Fruit fly (Drosophila melanogaster) whole organism, embryonic: ENCODE measurements around the gene comm.

Experiments used
- Abd-B ChIP-seq: fragments of 200-800 bp; sonication (Bioruptor generic); optimal IDR thresholded peaks from 2 replicates; lab custom pipeline; 2018; ENCODE audit warnings: missing biosample characterization, mild to moderate bottlenecking, missing genetic modification characterization, moderate library complexity
- Awh ChIP-seq: fragments of 200-800 bp; sonication (Bioruptor generic); IDR thresholded peaks from 2 replicates; pipeline ENCODE4, ENCODE4 v1.3.6; 2022; ENCODE audit warnings: missing biosample characterization, missing genetic modification characterization
- Blimp-1 ChIP-seq: fragments of 200-800 bp; sonication (Bioruptor generic); optimal IDR thresholded peaks from 3 replicates; lab custom pipeline; 2018; ENCODE audit warnings: missing biosample characterization, missing genetic modification characterization, mild to moderate bottlenecking, moderate library complexity, missing genetic modification reagents
- CG10209 ChIP-seq: fragments of 200-800 bp; sonication (Bioruptor generic); optimal IDR thresholded peaks from 3 replicates; lab custom pipeline; 2017; ENCODE audit warnings: missing biosample characterization, mild to moderate bottlenecking, missing genetic modification characterization, missing genetic modification reagents
- CG10565 ChIP-seq: fragments of 200-800 bp; sonication (Bioruptor generic); optimal IDR thresholded peaks from 3 replicates; lab custom pipeline; 2016; ENCODE audit warnings: missing biosample characterization, mild to moderate bottlenecking, missing genetic modification characterization
- CG11085 ChIP-seq: fragments of 200-800 bp; sonication (Bioruptor generic); IDR thresholded peaks from 2 replicates; pipeline ENCODE4 v1.3.6; 2022; ENCODE audit warnings: missing biosample characterization, missing genetic modification characterization
- CG12769 ChIP-seq: fragments of 200-800 bp; sonication (Bioruptor generic); optimal IDR thresholded peaks from 2 replicates; lab custom pipeline; 2019; ENCODE audit warnings: missing biosample characterization, mild to moderate bottlenecking, missing genetic modification characterization, moderate library complexity
- CG14710 ChIP-seq: fragments of 200-800 bp; sonication (Bioruptor generic); optimal IDR thresholded peaks from 3 replicates; lab custom pipeline; 2019; ENCODE audit warnings: missing biosample characterization, mild to moderate bottlenecking, missing genetic modification characterization, moderate library complexity
- CG6654 ChIP-seq: fragments of 200-800 bp; sonication (Bioruptor generic); optimal IDR thresholded peaks from 2 replicates; lab custom pipeline; 2017; ENCODE audit warnings: missing biosample characterization, mild to moderate bottlenecking, missing genetic modification characterization
- CG7271 ChIP-seq: fragments of 200-800 bp; sonication (Bioruptor generic); optimal IDR thresholded peaks from 2 replicates; lab custom pipeline; 2018; ENCODE audit warnings: missing biosample characterization, mild to moderate bottlenecking, missing genetic modification characterization, moderate library complexity
- CG9215 ChIP-seq: fragments of 200-800 bp; sonication (Bioruptor generic); IDR thresholded peaks from 2 replicates; pipeline ENCODE4 v1.3.6; 2022; ENCODE audit warnings: missing biosample characterization, missing genetic modification characterization
- Deaf1 ChIP-seq: fragments of 200-800 bp; optimal IDR thresholded peaks from 3 replicates; lab custom pipeline; 2019; ENCODE audit warnings: missing biosample characterization, mild to moderate bottlenecking, missing genetic modification characterization, moderate library complexity
- Ets65A ChIP-seq: fragments of 200-800 bp; sonication (Bioruptor generic); peaks from one replicate; lab custom pipeline; 2016; ENCODE audit warnings: missing biosample characterization, missing genetic modification characterization
- HLH54F ChIP-seq: fragments of 200-800 bp; sonication (Bioruptor generic); optimal IDR thresholded peaks from 3 replicates; lab custom pipeline; 2016; ENCODE audit warnings: missing biosample characterization, missing genetic modification characterization
- MTF-1 ChIP-seq: fragments of 200-800 bp; sonication (Bioruptor generic); optimal IDR thresholded peaks from 2 replicates; lab custom pipeline; 2018; ENCODE audit warnings: missing biosample characterization, mild to moderate bottlenecking, missing genetic modification characterization, borderline replicate concordance
- Med ChIP-seq: fragments of 200-800 bp; sonication (Bioruptor generic); peaks from one replicate; lab custom pipeline; 2016; ENCODE audit warnings: missing biosample characterization, missing genetic modification characterization, mild to moderate bottlenecking, inconsistent platforms, moderate library complexity
- Meics ChIP-seq: fragments of 200-800 bp; sonication (Bioruptor generic); optimal IDR thresholded peaks from 2 replicates; lab custom pipeline; 2017; ENCODE audit warnings: missing biosample characterization, mild to moderate bottlenecking, missing genetic modification characterization
- PHDP ChIP-seq: fragments of 200-800 bp; sonication (Bioruptor generic); optimal IDR thresholded peaks from 3 replicates; lab custom pipeline; 2018; ENCODE audit warnings: missing biosample characterization, mild to moderate bottlenecking, missing genetic modification characterization, moderate library complexity
- Pdp1 ChIP-seq, 2 experiments: fragments of 200-800 bp; sonication (Bioruptor generic); optimal IDR thresholded peaks; 3 replicates each; lab custom pipeline; 2016; ENCODE audit warnings: missing biosample characterization in 2 of 2, missing genetic modification characterization in 2 of 2, mild to moderate bottlenecking in 1 of 2, moderate library complexity in 1 of 2
- Side ChIP-seq: fragments of 200-800 bp; sonication (Bioruptor generic); optimal IDR thresholded peaks from 2 replicates; lab custom pipeline; 2016; ENCODE audit warnings: missing biosample characterization, missing genetic modification characterization
- Sox102F ChIP-seq: fragments of 200-800 bp; sonication (Bioruptor generic); optimal IDR thresholded peaks from 2 replicates; lab custom pipeline; 2018; ENCODE audit warnings: missing biosample characterization, mild to moderate bottlenecking, missing genetic modification characterization, moderate library complexity
- Vsx1 ChIP-seq: fragments of 200-800 bp; sonication (Bioruptor generic); optimal IDR thresholded peaks from 2 replicates; lab custom pipeline; 2017; ENCODE audit warnings: missing biosample characterization, mild to moderate bottlenecking, missing genetic modification characterization, missing genetic modification reagents
- ab ChIP-seq: fragments of 200-800 bp; sonication (Bioruptor generic); optimal IDR thresholded peaks from 2 replicates; lab custom pipeline; 2016; ENCODE audit warnings: missing biosample characterization, missing genetic modification characterization
- abd-A ChIP-seq: fragments of 200-800 bp; sonication (Bioruptor generic); optimal IDR thresholded peaks from 3 replicates; lab custom pipeline; 2019; ENCODE audit warnings: missing biosample characterization, mild to moderate bottlenecking, missing genetic modification characterization, moderate library complexity
- chinmo ChIP-seq: fragments of 200-800 bp; sonication (Bioruptor generic); IDR thresholded peaks from 4 replicates; pipeline ENCODE4 v1.3.6; 2022; ENCODE audit warnings: missing biosample characterization, missing genetic modification characterization; ENCODE audit not compliant: partially characterized antibody
- ci ChIP-seq: fragments of 200-800 bp; sonication (Bioruptor generic); IDR thresholded peaks from 3 replicates; pipeline ENCODE4 v1.3.6; 2022; ENCODE audit warnings: missing biosample characterization, missing genetic modification characterization
- dimm ChIP-seq: fragments of 200-800 bp; sonication (Bioruptor generic); IDR thresholded peaks from 2 replicates; pipeline ENCODE4 v1.3.6; 2022; ENCODE audit warnings: missing biosample characterization, missing genetic modification characterization
- gsb-n ChIP-seq: fragments of 200-800 bp; sonication (Bioruptor generic); optimal IDR thresholded peaks from 3 replicates; lab custom pipeline; 2018; ENCODE audit warnings: missing biosample characterization, mild to moderate bottlenecking, missing genetic modification characterization
- hb ChIP-seq: fragments of 200-800 bp; sonication (Bioruptor generic); IDR thresholded peaks from 3 replicates; pipeline ENCODE4 v1.3.6; 2022; ENCODE audit warnings: missing biosample characterization, missing genetic modification characterization; ENCODE audit not compliant: partially characterized antibody
- inv ChIP-seq: fragments of 200-800 bp; sonication (Bioruptor generic); IDR thresholded peaks from 2 replicates; pipeline ENCODE4 v1.3.6; 2022; ENCODE audit warnings: missing biosample characterization, missing genetic modification characterization; ENCODE audit not compliant: partially characterized antibody
- jing ChIP-seq: fragments of 200-800 bp; sonication (Bioruptor generic); optimal IDR thresholded peaks from 2 replicates; lab custom pipeline; 2018; ENCODE audit warnings: missing biosample characterization, mild to moderate bottlenecking, missing genetic modification characterization
- lmd ChIP-seq: fragments of 200-800 bp; sonication (Bioruptor generic); IDR thresholded peaks from 2 replicates; pipeline ENCODE4 v1.3.6; 2022; ENCODE audit warnings: missing biosample characterization, missing genetic modification characterization
- oc ChIP-seq: fragments of 200-800 bp; sonication (Bioruptor generic); optimal IDR thresholded peaks from 2 replicates; lab custom pipeline; 2018; ENCODE audit warnings: missing biosample characterization, mild to moderate bottlenecking, missing genetic modification characterization, moderate library complexity
- org-1 ChIP-seq: fragments of 200-800 bp; sonication (Bioruptor generic); optimal IDR thresholded peaks from 2 replicates; lab custom pipeline; 2017; ENCODE audit warnings: missing biosample characterization, missing genetic modification characterization
- otp ChIP-seq: fragments of 200-800 bp; sonication (Bioruptor generic); IDR thresholded peaks from 3 replicates; pipeline ENCODE4, ENCODE4 v1.3.6; 2022; ENCODE audit warnings: missing biosample characterization, missing genetic modification characterization
- pum ChIP-seq: fragments of 200-800 bp; sonication (Bioruptor generic); optimal IDR thresholded peaks from 2 replicates; lab custom pipeline; 2016; ENCODE audit warnings: missing biosample characterization, missing genetic modification characterization
- ranshi ChIP-seq: fragments of 200-800 bp; sonication (Bioruptor generic); IDR thresholded peaks from 2 replicates; pipeline ENCODE4 v1.3.6; 2022; ENCODE audit warnings: missing biosample characterization, missing genetic modification characterization
- row ChIP-seq: fragments of 200-800 bp; sonication (Bioruptor generic); IDR thresholded peaks from 3 replicates; pipeline ENCODE4 v1.3.6; 2022; ENCODE audit warnings: missing biosample characterization, missing genetic modification characterization
- schlank ChIP-seq: fragments of 200-800 bp; sonication (Bioruptor generic); optimal IDR thresholded peaks from 2 replicates; lab custom pipeline; 2018; ENCODE audit warnings: missing biosample characterization, mild to moderate bottlenecking, missing genetic modification characterization
- sd ChIP-seq: fragments of 200-800 bp; sonication (Bioruptor generic); optimal IDR thresholded peaks from 3 replicates; lab custom pipeline; 2018; ENCODE audit warnings: missing biosample characterization, mild to moderate bottlenecking, missing genetic modification characterization, moderate library complexity
- sens ChIP-seq: fragments of 200-800 bp; sonication (Bioruptor generic); peaks from one replicate; lab custom pipeline; 2016; ENCODE audit warnings: missing biosample characterization, missing genetic modification characterization
- slbo ChIP-seq: fragments of 200-800 bp; sonication (Bioruptor generic); IDR thresholded peaks from 2 replicates; pipeline ENCODE4 v1.3.6; 2022; ENCODE audit warnings: missing biosample characterization, missing genetic modification characterization
- slou ChIP-seq: fragments of 200-800 bp; sonication (Bioruptor generic); optimal IDR thresholded peaks from 3 replicates; lab custom pipeline; 2016; ENCODE audit warnings: missing biosample characterization, missing genetic modification characterization
- sqz ChIP-seq: fragments of 200-800 bp; sonication (Bioruptor generic); optimal IDR thresholded peaks from 3 replicates; lab custom pipeline; 2018; ENCODE audit warnings: missing biosample characterization, mild to moderate bottlenecking, missing genetic modification characterization
- unpg ChIP-seq: fragments of 200-800 bp; sonication (Bioruptor generic); optimal IDR thresholded peaks from 3 replicates; lab custom pipeline; 2018; ENCODE audit warnings: missing biosample characterization, mild to moderate bottlenecking, missing genetic modification characterization, moderate library complexity
- vfl ChIP-seq: fragments of 200-800 bp; sonication (Bioruptor generic); optimal IDR thresholded peaks from 2 replicates; lab custom pipeline; 2016; ENCODE audit warnings: missing biosample characterization, missing genetic modification characterization
- vnd ChIP-seq: fragments of 200-800 bp; sonication (Bioruptor generic); IDR thresholded peaks from 3 replicates; pipeline ENCODE4 v1.3.6; 2022; ENCODE audit warnings: missing biosample characterization, missing genetic modification characterization; ENCODE audit not compliant: partially characterized antibody
- vvl ChIP-seq: fragments of 200-800 bp; sonication (Bioruptor generic); IDR thresholded peaks from 2 replicates; pipeline ENCODE4 v1.3.6; 2022; ENCODE audit warnings: missing biosample characterization, missing genetic modification characterization

comm gene

dm6 chr3L:15697916-15698315, 30.3 kb downstream of the comm start:
- TF ChIP-seq Med (GFP tag; lab: Kevin White, UChicago) = peak; percentile 26
- TF ChIP-seq chinmo (GFP tag; lab: Robert Waterston, UW) = 0 out of 4 replicates have a peak, but pooled peaks have one; percentile 9
- TF ChIP-seq unpg = no peak
- peak; percentile 66 for TF ChIP-seq Ets65A (GFP tag; lab: Kevin White, UChicago)
- 0 out of 2 replicates have a peak, but pooled peaks have one; percentile 13 for TF ChIP-seq slbo (GFP tag; lab: Robert Waterston, UW)

- TF ChIP-seq oc (tag; lab: Kevin White, UChicago) (peak; percentile 80), Vsx1 (GFP tag; lab: Kevin White, UChicago) (peak; percentile 51), pum (GFP tag; lab: Kevin White, UChicago) (no peak), Pdp1 (GFP tag; optimal IDR thresholded peaks at IDR 0.05; lab: Kevin White, UChicago) (peak in 1 of 2 experiments; percentile 42), vfl (GFP tag; lab: Kevin White, UChicago) (no peak), abd-A (tag; lab: Kevin White, UChicago) (peak; percentile 85), ab (no peak), ci (GFP tag; lab: Robert Waterston, UW) (0 out of 3 replicates have a peak, but pooled peaks have one; percentile 12), Blimp-1 (GFP tag; lab: Kevin White, UChicago) (peak; percentile 46), Awh (peak; percentile 95), gsb-n (tag; lab: Kevin White, UChicago) (peak; percentile 55), otp (GFP tag; lab: Robert Waterston, UW) (0 out of 3 replicates have a peak, but pooled peaks have one; percentile 42), Sox102F (no peak), lmd (GFP tag; lab: Robert Waterston, UW) (no peak), sqz (GFP tag; lab: Kevin White, UChicago) (no peak), inv (GFP tag; lab: Robert Waterston, UW) (no peak), ranshi (GFP tag; lab: Robert Waterston, UW) (no peak), Deaf1 (no peak), hb (GFP tag; lab: Robert Waterston, UW) (no peak), org-1 (GFP tag; lab: Kevin White, UChicago) (no peak), CG12769 (tag; lab: Kevin White, UChicago) (peak; percentile 71), CG6654 (GFP tag; lab: Kevin White, UChicago) (no peak), CG9215 (GFP tag; lab: Robert Waterston, UW) (no peak), vvl (peak; percentile 54; the same call in 1 of the 2 replicates), sens (peak; percentile 37)
Observed at dm6 chr3L:15695195-15695594, 33.0 kb downstream of the comm start.

dm6 chr3L:15694406-15694805, 33.8 kb downstream of the comm start:
- TF ChIP-seq sd (tag; lab: Kevin White, UChicago) (peak; percentile 19), otp (GFP tag; lab: Robert Waterston, UW) (0 out of 3 replicates have a peak, but pooled peaks have one; percentile 43), CG10209 (no peak), Sox102F (peak; percentile 4), CG10565 (no peak), slou (no peak), jing (GFP tag; lab: Kevin White, UChicago) (no peak), CG11085 (no peak), oc (tag; lab: Kevin White, UChicago) (peak; percentile 48), schlank (tag; lab: Kevin White, UChicago) (no peak), CG7271 (tag; lab: Kevin White, UChicago) (no peak), vnd (no peak), Side (GFP tag; lab: Kevin White, UChicago) (no peak), CG14710 (tag; lab: Kevin White, UChicago) (no peak), Meics (GFP tag; lab: Kevin White, UChicago) (no peak), HLH54F (GFP tag; lab: Kevin White, UChicago) (no peak), Abd-B (GFP tag; lab: Kevin White, UChicago) (no peak), row (peak; percentile 33; the same call in 1 of the 3 replicates), dimm (GFP tag; lab: Robert Waterston, UW) (no peak), PHDP (peak; percentile 12), MTF-1 (GFP tag; lab: Kevin White, UChicago) (no peak)
